Fruit fly (Drosophila melanogaster): ENCODE results near the gene GluRIB.

DNA sequence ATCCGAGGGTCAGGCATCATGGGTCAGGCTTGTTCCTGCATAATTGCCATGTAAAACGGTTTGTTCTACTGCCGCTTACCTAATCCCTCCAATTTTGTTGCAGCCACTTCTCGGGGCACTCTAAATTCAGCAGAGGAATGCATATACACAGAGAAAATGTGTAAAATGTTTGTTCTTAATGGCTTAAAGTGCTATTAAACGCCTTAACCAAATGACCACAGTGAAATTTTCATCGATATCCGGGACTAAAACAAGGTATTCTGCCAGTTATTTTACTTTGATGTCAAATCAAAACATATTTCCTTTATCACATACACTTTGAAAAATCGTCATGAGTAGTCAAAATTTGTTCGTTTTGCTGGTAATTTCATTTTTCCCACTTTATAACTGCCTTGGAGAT is 1.9 kb upstream of the GluRIB start, which contains the start of gene CG4477:
- TF ChIP-seq CG1832 (GFP tag; optimal IDR thresholded peaks at IDR 0.05) (no peak), Mad (GFP tag; optimal IDR thresholded peaks at IDR 0.05) (no peak), nau (GFP tag; optimal IDR thresholded peaks at IDR 0.05) (no peak), CG8924 (tag; optimal IDR thresholded peaks at IDR 0.05) (no peak), CG15696 (tag; optimal IDR thresholded peaks at IDR 0.05) (no peak), exex (tag; optimal IDR thresholded peaks at IDR 0.05) (no peak), CG34224 (GFP tag; IDR thresholded peaks at IDR 0.05; ENCODE audit: partially characterized antibody) (no peak), Awh (GFP tag; IDR thresholded peaks at IDR 0.05) (no peak), CG17568 (GFP tag; optimal IDR thresholded peaks at IDR 0.05) (no peak), Gsc (GFP tag; IDR thresholded peaks at IDR 0.05) (no peak), gcm (GFP tag; optimal IDR thresholded peaks at IDR 0.05) (no peak), CG2202 (tag; optimal IDR thresholded peaks at IDR 0.05) (no peak), CG16815 (GFP tag; optimal IDR thresholded peaks at IDR 0.05) (no peak), CG10366 (GFP tag; IDR thresholded peaks at IDR 0.05) (no peak)

Measured in whole organism, embryonic.